Fruit fly (Drosophila melanogaster): ENCODE results near the gene bab2.

The bab2 gene

dm6 chr3L:1212571-1212970 is 35.5 kb upstream of the bab2 start, which contains the start of gene LysE:
Gene LysE, plus strand, starts transcription at chr3L:1212827.
- TF ChIP-seq dsf (GFP tag; optimal IDR thresholded peaks at IDR 0.05; ENCODE audit: borderline replicate concordance) (no peak), N (GFP tag; optimal IDR thresholded peaks at IDR 0.05) (no peak), Sp1 (GFP tag; optimal IDR thresholded peaks at IDR 0.05) (no peak), tai (GFP tag; optimal IDR thresholded peaks at IDR 0.05) (no peak), Hnf4 (GFP tag; optimal IDR thresholded peaks at IDR 0.05) (no peak)

- TF ChIP-seq jim (GFP tag; optimal IDR thresholded peaks at IDR 0.05) (no peak), sv (GFP tag; optimal IDR thresholded peaks at IDR 0.05) (no peak), Hr78 (GFP tag; optimal IDR thresholded peaks at IDR 0.05) (no peak), Mio (GFP tag; optimal IDR thresholded peaks at IDR 0.05) (no peak), lola (GFP tag; optimal IDR thresholded peaks at IDR 0.05) (no peak), fru (GFP tag; optimal IDR thresholded peaks at IDR 0.05) (no peak), CrebA (GFP tag; optimal IDR thresholded peaks at IDR 0.05; ENCODE audit: borderline replicate concordance) (no peak)
Measured at dm6 chr3L:1212113-1212512, 35.0 kb upstream of the bab2 start.

- TF ChIP-seq Abd-B (GFP tag; optimal IDR thresholded peaks at IDR 0.05) (no peak), psq (GFP tag; optimal IDR thresholded peaks at IDR 0.05) (no peak), N (GFP tag; optimal IDR thresholded peaks at IDR 0.05) (no peak), Dif (GFP tag; optimal IDR thresholded peaks at IDR 0.05; ENCODE audit: partially characterized antibody) (no peak), CG32264 (GFP tag; optimal IDR thresholded peaks at IDR 0.05) (no peak), dl (GFP tag; optimal IDR thresholded peaks at IDR 0.05; ENCODE audit: insufficient read depth in 1 of 2, partially characterized antibody in 2 of 2) (no peak), Jra (GFP tag; optimal IDR thresholded peaks at IDR 0.05) (no peak), brk (GFP tag; optimal IDR thresholded peaks at IDR 0.05) (no peak), pan (optimal IDR thresholded peaks at IDR 0.05) (no peak), OdsH (GFP tag; optimal IDR thresholded peaks at IDR 0.05) (no peak), usp (GFP tag; optimal IDR thresholded peaks at IDR 0.05) (no peak), Hnf4 (GFP tag; optimal IDR thresholded peaks at IDR 0.05) (no peak), jim (GFP tag; optimal IDR thresholded peaks at IDR 0.05) (no peak), woc (GFP tag; optimal IDR thresholded peaks at IDR 0.05) (no peak), CrebA (GFP tag; optimal IDR thresholded peaks at IDR 0.05; ENCODE audit: borderline replicate concordance) (no peak), Mio (GFP tag; optimal IDR thresholded peaks at IDR 0.05) (no peak), Myc (optimal IDR thresholded peaks at IDR 0.05) (no peak)
Measured at dm6 chr3L:1211096-1211495, 34.0 kb upstream of the bab2 start, which contains the start of gene LysD. Gene LysD, minus strand, starts transcription at chr3L:1211196.

- TF ChIP-seq Mio (GFP tag; optimal IDR thresholded peaks at IDR 0.05) (no peak), dl (GFP tag; optimal IDR thresholded peaks at IDR 0.05; ENCODE audit: insufficient read depth in 1 of 2, partially characterized antibody in 2 of 2) (peak in 1 of 2 experiments; percentile 1), Dif (GFP tag; optimal IDR thresholded peaks at IDR 0.05; ENCODE audit: partially characterized antibody) (peak; percentile 36)
Measured at dm6 chr3L:1208206-1208605, 31.1 kb upstream of the bab2 start.

- TF ChIP-seq dl (GFP tag; optimal IDR thresholded peaks at IDR 0.05; ENCODE audit: insufficient read depth in 1 of 2, partially characterized antibody in 2 of 2) (peak; percentile 64 to 80), Hr83 (GFP tag; optimal IDR thresholded peaks at IDR 0.05; ENCODE audit: poor library complexity, severe bottlenecking) (no peak), CG32264 (GFP tag; optimal IDR thresholded peaks at IDR 0.05) (no peak), fru (GFP tag; optimal IDR thresholded peaks at IDR 0.05) (no peak), ey (GFP tag; optimal IDR thresholded peaks at IDR 0.05) (no peak), Vsx2 (GFP tag; optimal IDR thresholded peaks at IDR 0.05; ENCODE audit: partially characterized antibody) (peak; percentile 86), dsf (GFP tag; optimal IDR thresholded peaks at IDR 0.05; ENCODE audit: borderline replicate concordance) (no peak), Dfd (GFP tag; optimal IDR thresholded peaks at IDR 0.05) (no peak), lola (GFP tag; optimal IDR thresholded peaks at IDR 0.05) (no peak), pan (optimal IDR thresholded peaks at IDR 0.05) (no peak), OdsH (GFP tag; optimal IDR thresholded peaks at IDR 0.05) (no peak), Abd-B (GFP tag; optimal IDR thresholded peaks at IDR 0.05) (no peak), rgr (GFP tag; optimal IDR thresholded peaks at IDR 0.05) (no peak), h (GFP tag; optimal IDR thresholded peaks at IDR 0.05) (no peak), N (GFP tag; optimal IDR thresholded peaks at IDR 0.05) (peak; percentile 11), tai (GFP tag; optimal IDR thresholded peaks at IDR 0.05) (no peak), brk (GFP tag; optimal IDR thresholded peaks at IDR 0.05) (no peak), Myc (optimal IDR thresholded peaks at IDR 0.05) (peak; percentile 85), Sp1 (GFP tag; optimal IDR thresholded peaks at IDR 0.05) (no peak), sage (GFP tag; optimal IDR thresholded peaks at IDR 0.05) (no peak), Mio (GFP tag; optimal IDR thresholded peaks at IDR 0.05) (no peak), CrebA (GFP tag; optimal IDR thresholded peaks at IDR 0.05; ENCODE audit: borderline replicate concordance) (no peak), sv (GFP tag; optimal IDR thresholded peaks at IDR 0.05) (no peak), woc (GFP tag; optimal IDR thresholded peaks at IDR 0.05) (no peak), dmrt93B (GFP tag; optimal IDR thresholded peaks at IDR 0.05) (no peak), Hr78 (GFP tag; optimal IDR thresholded peaks at IDR 0.05) (no peak), Rel (GFP tag; optimal IDR thresholded peaks at IDR 0.05) (no peak), Rel (tag; optimal IDR thresholded peaks at IDR 0.05) (peak; percentile 18), Dif (GFP tag; optimal IDR thresholded peaks at IDR 0.05; ENCODE audit: partially characterized antibody) (peak; percentile 96), GATAd (GFP tag; optimal IDR thresholded peaks at IDR 0.05) (no peak), psq (GFP tag; optimal IDR thresholded peaks at IDR 0.05) (no peak), foxo (GFP tag; optimal IDR thresholded peaks at IDR 0.05) (no peak)
Measured at dm6 chr3L:1206682-1207421, 29.8 kb upstream of the bab2 start, which contains the start of gene LysB. Gene LysB, plus strand, starts transcription at chr3L:1207371.

Measured in whole organism, wandering third instar larva.